Worm (Caenorhabditis elegans): Measurements from ENCODE around the gene fbxb-83.

fbxb-83 gene

ce11 chrIII:157980-158379 is 13.0 kb upstream of the fbxb-83 start:
- TF ChIP-seq syd-9 (tag; optimal IDR thresholded peaks at IDR 0.05) (no peak), ceh-34 (tag; optimal IDR thresholded peaks at IDR 0.05) (no peak), ceh-2 (tag; optimal IDR thresholded peaks at IDR 0.05) (no peak), pqm-1 (tag; optimal IDR thresholded peaks at IDR 0.05) (no peak), unc-42 (tag; optimal IDR thresholded peaks at IDR 0.05) (no peak), C38D4.7 (GFP tag; optimal IDR thresholded peaks at IDR 0.05) (no peak), ceh-19 (GFP tag; optimal IDR thresholded peaks at IDR 0.05) (no peak), zip-5 (tag; optimal IDR thresholded peaks at IDR 0.05) (no peak), ama-1 (optimal IDR thresholded peaks at IDR 0.05) (no peak), ztf-16 (tag; optimal IDR thresholded peaks at IDR 0.05) (no peak), odd-2 (tag; optimal IDR thresholded peaks at IDR 0.05) (no peak), K02D7.2 (tag; optimal IDR thresholded peaks at IDR 0.05) (no peak), rnt-1 (tag; optimal IDR thresholded peaks at IDR 0.05) (no peak), ahr-1 (tag; optimal IDR thresholded peaks at IDR 0.05) (no peak), tbx-7 (tag; optimal IDR thresholded peaks at IDR 0.05) (no peak), dve-1 (tag; optimal IDR thresholded peaks at IDR 0.05) (no peak), pros-1 (tag; optimal IDR thresholded peaks at IDR 0.05) (no peak)

- TF ChIP-seq nhr-11 (tag; optimal IDR thresholded peaks at IDR 0.05) (no peak), lim-6 (tag; optimal IDR thresholded peaks at IDR 0.05) (no peak), ets-4 (tag; optimal IDR thresholded peaks at IDR 0.05) (no peak), sox-4 (tag; optimal IDR thresholded peaks at IDR 0.05) (no peak), T23F11.4 (GFP tag; optimal IDR thresholded peaks at IDR 0.05) (no peak), mec-3 (tag; optimal IDR thresholded peaks at IDR 0.05; ENCODE audit: borderline replicate concordance) (no peak), hlh-15 (tag; optimal IDR thresholded peaks at IDR 0.05) (no peak)
Observed at ce11 chrIII:156645-157044, 11.6 kb upstream of the fbxb-83 start, which contains the start of the genes zig-13 and ver-1. Gene zig-13 (minus strand): TSS chrIII:156745. Gene ver-1 (plus strand): TSS chrIII:156824.

ce11 chrIII:154168-154567 is 9.2 kb upstream of the fbxb-83 start:
- peak; percentile 100 for TF ChIP-seq elt-2 (tag; optimal IDR thresholded peaks at IDR 0.05)
- TF ChIP-seq gmeb-2 (tag; optimal IDR thresholded peaks at IDR 0.05), result no peak
- peak; percentile 70 for TF ChIP-seq pqm-1 (tag; optimal IDR thresholded peaks at IDR 0.05)
- TF ChIP-seq ceh-9 (tag; optimal IDR thresholded peaks at IDR 0.05), result no peak
- no peak for TF ChIP-seq lim-6 (tag; optimal IDR thresholded peaks at IDR 0.05)
- TF ChIP-seq zip-5 (tag; optimal IDR thresholded peaks at IDR 0.05), result no peak
- TF ChIP-seq C38D4.7 (GFP tag; optimal IDR thresholded peaks at IDR 0.05), result no peak
- TF ChIP-seq ref-2 (tag; optimal IDR thresholded peaks at IDR 0.05), result no peak
- TF ChIP-seq ceh-34 (tag; optimal IDR thresholded peaks at IDR 0.05), result no peak
- TF ChIP-seq hlh-8 (tag; optimal IDR thresholded peaks at IDR 0.05), result no peak
- no peak for TF ChIP-seq syd-9 (tag; optimal IDR thresholded peaks at IDR 0.05)
- TF ChIP-seq sox-2 (GFP tag; IDR thresholded peaks at IDR 0.05), result no peak
- TF ChIP-seq elt-4 (tag; optimal IDR thresholded peaks at IDR 0.05), result no peak
- TF ChIP-seq hlh-15 (tag; optimal IDR thresholded peaks at IDR 0.05), result no peak

- TF ChIP-seq sox-2 (GFP tag; IDR thresholded peaks at IDR 0.05) (no peak), hlh-8 (tag; optimal IDR thresholded peaks at IDR 0.05) (no peak), ceh-34 (tag; optimal IDR thresholded peaks at IDR 0.05) (no peak), hlh-15 (tag; optimal IDR thresholded peaks at IDR 0.05) (no peak), F13H6.1 (tag; optimal IDR thresholded peaks at IDR 0.05) (no peak), elt-2 (tag; optimal IDR thresholded peaks at IDR 0.05) (no peak), elt-4 (tag; optimal IDR thresholded peaks at IDR 0.05) (no peak), dmd-4 (tag; optimal IDR thresholded peaks at IDR 0.05; ENCODE audit: borderline replicate concordance) (no peak), tbx-7 (tag; optimal IDR thresholded peaks at IDR 0.05) (no peak), madf-2 (tag; optimal IDR thresholded peaks at IDR 0.05) (no peak), T23F11.4 (GFP tag; optimal IDR thresholded peaks at IDR 0.05) (no peak), ceh-14 (tag; optimal IDR thresholded peaks at IDR 0.05) (no peak), npax-4 (tag; optimal IDR thresholded peaks at IDR 0.05) (no peak), unc-3 (GFP tag; conservative IDR thresholded peaks at IDR 0.05) (no peak), unc-3 (tag; optimal IDR thresholded peaks at IDR 0.05) (no peak), C38D4.7 (GFP tag; optimal IDR thresholded peaks at IDR 0.05) (no peak), hlh-30 (tag; optimal IDR thresholded peaks at IDR 0.05; ENCODE audit: insufficient read depth) (no peak), sox-4 (tag; optimal IDR thresholded peaks at IDR 0.05) (no peak), fkh-6 (tag; optimal IDR thresholded peaks at IDR 0.05) (no peak), nhr-232 (tag; optimal IDR thresholded peaks at IDR 0.05) (no peak), nhr-11 (tag; optimal IDR thresholded peaks at IDR 0.05) (no peak)
Observed at ce11 chrIII:151084-151483, 6.1 kb upstream of the fbxb-83 start.
